Worm (Caenorhabditis elegans): ENCODE measurements around the gene Y64G10A.2.

ce11 chrIV:14259197-14259596 is 14.9 kb upstream of the Y64G10A.2 start:
- TF ChIP-seq T22C8.4 (GFP tag; IDR thresholded peaks at IDR 0.05) (no peak), med-1 (GFP tag; optimal IDR thresholded peaks at IDR 0.05; ENCODE audit: insufficient read depth) (no peak), klf-2 (GFP tag; conservative IDR thresholded peaks at IDR 0.05) (no peak)
